Fruit fly (Drosophila melanogaster): Measurements from ENCODE around the gene CG3309.

DNA sequence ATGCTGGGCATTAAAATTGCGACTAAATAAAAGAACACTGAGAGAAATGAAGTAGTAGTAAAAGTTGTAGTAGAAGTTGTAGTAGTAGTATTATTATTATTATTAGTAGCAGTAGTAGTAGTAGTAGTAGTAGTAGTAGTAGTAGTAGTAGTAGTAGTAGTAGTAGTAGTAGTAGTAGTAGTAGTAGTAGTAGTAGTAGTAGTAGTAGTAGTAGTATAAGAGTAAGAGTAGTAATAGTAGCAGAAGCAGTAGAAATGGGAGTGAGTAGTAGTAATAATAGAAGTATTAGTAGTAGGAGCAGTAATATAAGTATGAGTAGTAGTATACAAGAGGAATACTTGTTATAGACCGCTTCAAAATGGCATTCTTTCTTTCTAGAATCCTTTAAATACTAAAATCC is 29.2 kb downstream of the CG3309 start:
- TF ChIP-seq CG4318 (GFP tag; optimal IDR thresholded peaks at IDR 0.05) (no peak), Blimp-1 (GFP tag; optimal IDR thresholded peaks at IDR 0.05) (no peak), CG8632 (GFP tag; optimal IDR thresholded peaks at IDR 0.05) (no peak), CG7368 (GFP tag; optimal IDR thresholded peaks at IDR 0.05) (no peak), ss (GFP tag; optimal IDR thresholded peaks at IDR 0.05) (peak in 1 of 2 experiments; percentile 24), vri (GFP tag; optimal IDR thresholded peaks at IDR 0.05) (no peak), Sox102F (GFP tag; optimal IDR thresholded peaks at IDR 0.05) (no peak)

Measured in whole organism, prepupa.